Fruit fly (Drosophila melanogaster) Kc167 (cell line): Measurements from ENCODE around the gene CG6878.

Experiments
- Myc ChIP-seq: fragments of >200 bp; optimal IDR thresholded peaks from 2 replicates; lab custom pipeline; 2017; ENCODE audit warnings: missing external identifiers
- Sin3A ChIP-seq: fragments of >200 bp; optimal IDR thresholded peaks from 2 replicates; lab custom pipeline; 2018; ENCODE audit warnings: missing external identifiers
- h ChIP-seq: fragments of >200 bp; optimal IDR thresholded peaks from 3 replicates; lab custom pipeline; 2018; ENCODE audit warnings: missing external identifiers
- insv ChIP-seq: fragments of >200 bp; optimal IDR thresholded peaks from 3 replicates; lab custom pipeline; 2018; ENCODE audit warnings: missing external identifiers
- psq ChIP-seq: fragments of >200 bp; optimal IDR thresholded peaks from 2 replicates; lab custom pipeline; 2017; ENCODE audit warnings: missing external identifiers
- ttk ChIP-seq: sonication (Bioruptor generic); optimal IDR thresholded peaks from 2 replicates; lab custom pipeline; 2017; ENCODE audit warnings: missing external identifiers

DNA sequence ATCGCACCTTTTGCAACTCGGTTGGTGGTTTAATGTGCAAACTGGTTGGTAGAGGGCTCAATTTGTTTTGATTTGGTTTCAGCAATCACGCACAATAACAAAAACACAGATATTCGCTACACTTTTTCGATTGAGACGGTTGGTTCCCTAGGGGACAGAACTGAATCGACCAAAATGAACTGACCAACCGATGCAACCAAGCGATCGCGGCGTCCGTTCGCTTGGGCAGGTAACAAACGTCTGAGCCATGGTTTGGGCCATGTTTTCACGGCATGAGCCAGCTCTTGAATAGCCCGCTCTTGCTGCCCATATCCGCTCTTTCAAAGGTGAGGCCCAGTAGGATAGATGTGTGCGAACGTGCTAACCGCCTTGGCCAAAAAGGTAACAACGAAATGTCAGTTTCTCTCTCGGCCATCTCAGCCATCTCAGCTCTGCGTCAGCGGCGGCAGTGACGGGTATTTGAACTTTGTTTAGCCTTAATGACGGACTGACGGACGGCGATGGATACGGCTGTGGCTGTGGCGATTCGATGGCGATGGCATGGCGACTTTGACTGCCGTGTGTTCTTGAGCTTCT is 36.5 kb upstream of the CG6878 start, which contains the start of gene CG16959:
- TF ChIP-seq psq (lab: Kevin White, UChicago) (no peak), ttk (lab: Kevin White, UChicago) (no peak), Sin3A (no peak), Myc (lab: Kevin White, UChicago) (no peak), h (lab: Kevin White, UChicago) (no peak), insv (lab: Kevin White, UChicago) (no peak)
